Worm (Caenorhabditis elegans) whole organism, mixed stage, embryonic: ENCODE results near the gene C45E5.1.

ENCODE experiments used
- bed-3 ChIP-seq: fragments of 200-800 bp; sonication (Bioruptor generic); optimal IDR thresholded peaks from 3 replicates; lab custom pipeline; 2018; ENCODE audit warnings: mild to moderate bottlenecking, missing genetic modification characterization, moderate library complexity, missing compliant biosample characterization
- blmp-1 ChIP-seq: fragments of 150-350 bp; optimal IDR thresholded peaks from 2 replicates; lab custom pipeline; 2014; ENCODE audit warnings: missing biosample characterization, missing genetic modification characterization
- ceh-39 ChIP-seq: fragments of 150-350 bp; optimal IDR thresholded peaks from 2 replicates; lab custom pipeline; 2014; ENCODE audit warnings: missing biosample characterization, missing genetic modification characterization
- ceh-43 ChIP-seq: fragments of 200-800 bp; sonication (Bioruptor generic); optimal IDR thresholded peaks from 2 replicates; lab custom pipeline; 2018; ENCODE audit warnings: mild to moderate bottlenecking, missing genetic modification characterization, moderate library complexity, missing compliant biosample characterization
- ceh-83 ChIP-seq: fragments of 200-800 bp; sonication (Bioruptor generic); optimal IDR thresholded peaks from 2 replicates; lab custom pipeline; 2018; ENCODE audit warnings: mild to moderate bottlenecking, missing genetic modification characterization, missing compliant biosample characterization
- cnd-1 ChIP-seq: fragments of 200-800 bp; sonication (Bioruptor generic); optimal IDR thresholded peaks from 2 replicates; lab custom pipeline; 2018; ENCODE audit warnings: mild to moderate bottlenecking, missing genetic modification characterization, missing compliant biosample characterization
- drap-1 ChIP-seq: fragments of 200-800 bp; sonication (Bioruptor generic); optimal IDR thresholded peaks from 3 replicates; lab custom pipeline; 2018; ENCODE audit warnings: mild to moderate bottlenecking, missing genetic modification characterization, missing compliant biosample characterization
- elt-1 ChIP-seq: sonication (generic microtip); optimal IDR thresholded peaks from 2 replicates; lab custom pipeline; 2017; ENCODE audit warnings: missing genetic modification characterization, mild to moderate bottlenecking, missing compliant biosample characterization, antibody characterized with exemption, moderate library complexity, borderline replicate concordance; ENCODE audit not compliant: insufficient read depth
- elt-3 ChIP-seq: fragments of 150-350 bp; optimal IDR thresholded peaks from 2 replicates; lab custom pipeline; 2014; ENCODE audit warnings: missing biosample characterization, missing genetic modification characterization
- flh-1 ChIP-seq: fragments of 200-800 bp; sonication (Bioruptor generic); optimal IDR thresholded peaks from 2 replicates; lab custom pipeline; 2018; ENCODE audit warnings: mild to moderate bottlenecking, missing genetic modification characterization, moderate library complexity, missing compliant biosample characterization
- ham-2 ChIP-seq: fragments of 200-800 bp; sonication (Bioruptor generic); optimal IDR thresholded peaks from 2 replicates; lab custom pipeline; 2018; ENCODE audit warnings: mild to moderate bottlenecking, missing genetic modification characterization, missing compliant biosample characterization
- hlh-1 ChIP-seq: fragments of 150-350 bp; optimal IDR thresholded peaks from 2 replicates; lab custom pipeline; 2014; ENCODE audit warnings: missing biosample characterization, missing genetic modification reagents, missing genetic modification characterization
- lin-13 ChIP-seq: fragments of 150-350 bp; optimal IDR thresholded peaks from 2 replicates; lab custom pipeline; 2014; ENCODE audit warnings: missing biosample characterization, missing genetic modification characterization
- lin-32 ChIP-seq: fragments of 200-800 bp; sonication (Bioruptor generic); optimal IDR thresholded peaks from 2 replicates; lab custom pipeline; 2018; ENCODE audit warnings: mild to moderate bottlenecking, missing genetic modification characterization, missing compliant biosample characterization
- lsy-2 ChIP-seq: fragments of 150-350 bp; optimal IDR thresholded peaks from 2 replicates; lab custom pipeline; 2014; ENCODE audit warnings: missing biosample characterization, missing genetic modification characterization
- mab-5 ChIP-seq: fragments of 150-350 bp; optimal IDR thresholded peaks from 2 replicates; lab custom pipeline; 2014; ENCODE audit warnings: missing biosample characterization, missing genetic modification characterization
- mep-1 ChIP-seq: fragments of 150-350 bp; optimal IDR thresholded peaks from 2 replicates; lab custom pipeline; 2017; ENCODE audit warnings: missing biosample characterization, missing genetic modification reagents, missing genetic modification characterization, inconsistent platforms
- nhr-12 ChIP-seq: fragments of 150-350 bp; optimal IDR thresholded peaks from 2 replicates; lab custom pipeline; 2014; ENCODE audit warnings: missing biosample characterization, missing genetic modification characterization
- nhr-2 ChIP-seq: fragments of 150-350 bp; optimal IDR thresholded peaks from 2 replicates; lab custom pipeline; 2014; ENCODE audit warnings: missing biosample characterization, missing genetic modification characterization
- nhr-237 ChIP-seq: fragments of 150-350 bp; optimal IDR thresholded peaks from 2 replicates; lab custom pipeline; 2014; ENCODE audit warnings: missing biosample characterization, missing genetic modification characterization
- nhr-28 ChIP-seq: fragments of 150-350 bp; optimal IDR thresholded peaks from 2 replicates; lab custom pipeline; 2014; ENCODE audit warnings: missing biosample characterization, missing genetic modification characterization
- pha-4 ChIP-seq: fragments of 150-350 bp; optimal IDR thresholded peaks from 2 replicates; lab custom pipeline; 2018; ENCODE audit warnings: missing biosample characterization, missing genetic modification reagents, missing genetic modification characterization
- sem-2 ChIP-seq: fragments of 200-800 bp; sonication (Bioruptor generic); optimal IDR thresholded peaks from 2 replicates; lab custom pipeline; 2018; ENCODE audit warnings: mild to moderate bottlenecking, missing genetic modification characterization, missing compliant biosample characterization
- tbx-8 ChIP-seq: fragments of 200-800 bp; sonication (Bioruptor generic); optimal IDR thresholded peaks from 2 replicates; lab custom pipeline; 2018; ENCODE audit warnings: mild to moderate bottlenecking, missing genetic modification characterization, moderate library complexity, missing compliant biosample characterization
- unc-120 ChIP-seq: sonication (generic microtip); optimal IDR thresholded peaks from 2 replicates; lab custom pipeline; 2017; ENCODE audit warnings: missing genetic modification characterization, missing compliant biosample characterization; ENCODE audit not compliant: poor library complexity, severe bottlenecking
- unc-62 ChIP-seq: fragments of 150-350 bp; optimal IDR thresholded peaks from 2 replicates; lab custom pipeline; 2014; ENCODE audit warnings: missing biosample characterization, missing genetic modification reagents, missing genetic modification characterization
- ztf-11 ChIP-seq: fragments of 150-350 bp; optimal IDR thresholded peaks from 2 replicates; lab custom pipeline; 2014; ENCODE audit warnings: missing biosample characterization, missing genetic modification characterization

C45E5.1 gene

DNA sequence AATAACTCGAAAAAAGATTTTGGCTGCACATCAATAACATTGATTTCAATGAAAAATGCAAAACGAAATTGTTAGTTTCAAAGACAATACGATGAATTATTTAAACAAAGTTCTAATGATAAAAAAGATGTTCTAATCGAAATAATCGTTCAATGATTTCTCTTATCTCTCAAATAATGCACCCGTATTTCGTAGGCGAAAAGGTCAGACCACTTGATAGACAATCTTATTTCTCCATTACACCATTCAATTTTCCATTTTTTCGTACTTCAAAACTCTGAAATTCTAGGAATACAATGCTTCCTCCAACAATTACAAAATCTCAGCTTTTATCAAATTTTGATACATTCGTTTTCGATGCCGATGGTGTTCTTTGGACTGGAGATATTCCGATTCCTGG, at the start of gene C45E5.1:
C45E5.1 (plus strand) TSS at position 290 of the 400 bp plus-strand sequence.
- TF ChIP-seq pha-4 (no peak), ztf-11 (no peak), drap-1 (no peak), ceh-43 (GFP tag; lab: Kevin White, UChicago) (no peak), hlh-1 (tag; lab: Kevin White, UChicago) (no peak), nhr-12 (tag; lab: Kevin White, UChicago) (no peak), blmp-1 (tag; lab: Kevin White, UChicago) (no peak), nhr-237 (tag; lab: Kevin White, UChicago) (no peak), ceh-83 (GFP tag; lab: Kevin White, UChicago) (no peak), elt-1 (tag; lab: Kevin White, UChicago) (no peak), lsy-2 (tag; lab: Kevin White, UChicago) (no peak), nhr-2 (tag; lab: Kevin White, UChicago) (no peak), flh-1 (GFP tag; lab: Kevin White, UChicago) (no peak), elt-3 (tag; lab: Kevin White, UChicago) (no peak)

DNA sequence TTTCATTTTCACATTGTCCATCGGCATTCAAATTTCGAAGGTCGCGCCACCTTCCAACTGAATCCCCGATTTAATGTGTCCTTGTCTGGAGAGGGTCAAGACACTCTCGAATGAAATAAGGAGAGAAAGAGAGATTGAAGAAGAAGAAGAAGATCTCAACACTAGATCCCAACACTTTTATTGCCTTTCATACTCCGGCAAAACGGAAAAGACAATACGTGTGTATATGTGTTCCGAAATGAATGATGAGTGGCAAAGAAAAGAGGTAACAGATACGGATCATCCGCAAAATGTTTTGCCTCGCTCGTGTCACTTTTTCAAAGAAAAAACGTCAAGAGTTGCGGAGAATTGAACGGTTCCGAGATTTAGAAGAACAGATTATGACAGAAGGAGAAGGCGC, 43.8 kb upstream of the C45E5.1 start:
- peak; percentile 82 for TF ChIP-seq unc-62 (GFP tag; lab: Kevin White, UChicago)
- no peak for TF ChIP-seq nhr-237 (tag; lab: Kevin White, UChicago)
- peak; percentile 63 for TF ChIP-seq blmp-1 (tag; lab: Kevin White, UChicago)
- peak; percentile 16 for TF ChIP-seq ham-2
- peak; percentile 67 for TF ChIP-seq elt-1 (tag; lab: Kevin White, UChicago)

- no peak for TF ChIP-seq hlh-1 (tag; lab: Kevin White, UChicago)
- peak; percentile 1 for TF ChIP-seq ham-2
- TF ChIP-seq sem-2 (GFP tag; lab: Kevin White, UChicago) = no peak
Measured at ce11 chrIV:5701646-5702045, 42.6 kb upstream of the C45E5.1 start.

- TF ChIP-seq drap-1 (no peak), bed-3 (GFP tag; lab: Kevin White, UChicago) (no peak), blmp-1 (tag; lab: Kevin White, UChicago) (no peak), sem-2 (GFP tag; lab: Kevin White, UChicago) (no peak), cnd-1 (tag; lab: Kevin White, UChicago) (no peak), hlh-1 (tag; lab: Kevin White, UChicago) (no peak), lin-32 (no peak), pha-4 (no peak), nhr-28 (tag; lab: Kevin White, UChicago) (no peak), ceh-39 (tag; lab: Kevin White, UChicago) (no peak), lin-13 (tag; lab: Kevin White, UChicago) (no peak), mep-1 (tag; lab: Kevin White, UChicago) (no peak), flh-1 (GFP tag; lab: Kevin White, UChicago) (no peak), ztf-11 (no peak), unc-120 (tag; lab: Kevin White, UChicago) (no peak), lsy-2 (tag; lab: Kevin White, UChicago) (no peak), tbx-8 (GFP tag; lab: Kevin White, UChicago) (no peak), ceh-43 (GFP tag; lab: Kevin White, UChicago) (no peak), ham-2 (no peak), nhr-237 (tag; lab: Kevin White, UChicago) (no peak)
Measured at ce11 chrIV:5703443-5703842, 40.8 kb upstream of the C45E5.1 start, which contains the start of the genes C55C3.73 and perm-5. TSS of gene C55C3.73 (minus strand) at chrIV:5703451. TSS of gene perm-5 (minus strand) at chrIV:5703468.

- no peak for TF ChIP-seq bed-3 (GFP tag; lab: Kevin White, UChicago)
- peak; percentile 67 for TF ChIP-seq blmp-1 (tag; lab: Kevin White, UChicago)
Measured at ce11 chrIV:5703917-5704316, 40.3 kb upstream of the C45E5.1 start.

- TF ChIP-seq ham-2 (no peak), elt-1 (tag; lab: Kevin White, UChicago) (peak; percentile 15), tbx-8 (GFP tag; lab: Kevin White, UChicago) (no peak), mab-5 (tag; lab: Kevin White, UChicago) (no peak)
Measured at ce11 chrIV:5706603-5707002, 37.6 kb upstream of the C45E5.1 start.
